Worm (Caenorhabditis elegans) whole organism, L2 larva: ENCODE data around the gene C29F4.3.
"Not testable (repeated sequence)": the region's sequence is repeated elsewhere in the genome, so short reads cannot be mapped to it uniquely, and the experiment has no call there.

Source experiments
- C34F6.9 ChIP-seq: fragments of 150-350 bp; optimal IDR thresholded peaks from 2 replicates; lab custom pipeline; 2014; ENCODE audit warnings: missing biosample characterization, missing genetic modification characterization
- F13H6.1 ChIP-seq: sonication (generic microtip); optimal IDR thresholded peaks from 2 replicates; lab custom pipeline; 2016; ENCODE audit warnings: missing genetic modification characterization, missing compliant biosample characterization
- ZK546.5 ChIP-seq: sonication (generic microtip); optimal IDR thresholded peaks from 2 replicates; lab custom pipeline; 2017; ENCODE audit warnings: missing biosample characterization, missing genetic modification characterization
- alr-1 ChIP-seq: fragments of 150-350 bp; optimal IDR thresholded peaks from 2 replicates; lab custom pipeline; 2014; ENCODE audit warnings: missing biosample characterization, missing genetic modification characterization
- aly-2 ChIP-seq: fragments of 150-350 bp; optimal IDR thresholded peaks from 2 replicates; lab custom pipeline; 2014; ENCODE audit warnings: missing biosample characterization, missing genetic modification characterization
- ama-1 ChIP-seq: fragments of 150-350 bp; optimal IDR thresholded peaks from 2 replicates; lab custom pipeline; 2018; ENCODE audit warnings: inconsistent platforms
- ceh-82 ChIP-seq: fragments of 150-350 bp; optimal IDR thresholded peaks from 2 replicates; lab custom pipeline; 2014; ENCODE audit warnings: missing biosample characterization, missing genetic modification characterization
- crh-2 ChIP-seq: sonication (generic microtip); optimal IDR thresholded peaks from 2 replicates; lab custom pipeline; 2017; ENCODE audit warnings: missing biosample characterization, missing genetic modification characterization
- dmd-4 ChIP-seq: sonication (generic microtip); optimal IDR thresholded peaks from 2 replicates; lab custom pipeline; 2017; ENCODE audit warnings: missing biosample characterization, missing genetic modification characterization
- elt-1 ChIP-seq: fragments of 150-350 bp; optimal IDR thresholded peaks from 2 replicates; lab custom pipeline; 2014; ENCODE audit warnings: missing biosample characterization, missing genetic modification characterization
- elt-3 ChIP-seq: sonication (generic microtip); optimal IDR thresholded peaks from 2 replicates; lab custom pipeline; 2017; ENCODE audit warnings: missing biosample characterization, missing genetic modification characterization
- fos-1 ChIP-seq: fragments of 150-350 bp; optimal IDR thresholded peaks from 2 replicates; lab custom pipeline; 2014; ENCODE audit warnings: missing biosample characterization, missing genetic modification characterization
- lin-11 ChIP-seq: fragments of 150-350 bp; sonication (generic microtip); optimal IDR thresholded peaks from 2 replicates; lab custom pipeline; 2014; ENCODE audit warnings: missing biosample characterization, missing genetic modification characterization, inconsistent platforms, mixed read lengths
- lin-39 ChIP-seq: fragments of 150-350 bp; optimal IDR thresholded peaks from 2 replicates; lab custom pipeline; 2014; ENCODE audit warnings: missing biosample characterization, missing genetic modification reagents, missing genetic modification characterization
- lsy-2 ChIP-seq, 2 experiments: fragments of 150-350 bp in 1 of 2; sonication (generic microtip) in 1 of 2; optimal IDR thresholded peaks; 2 replicates each; lab custom pipeline; 2014 to 2017; ENCODE audit warnings: missing biosample characterization in 2 of 2, missing genetic modification characterization in 2 of 2
- mab-5 ChIP-seq: fragments of 150-350 bp; optimal IDR thresholded peaks from 2 replicates; lab custom pipeline; 2014; ENCODE audit warnings: missing biosample characterization, missing genetic modification characterization
- mbf-1 ChIP-seq: sonication (generic microtip); optimal IDR thresholded peaks from 2 replicates; lab custom pipeline; 2017; ENCODE audit warnings: missing biosample characterization, missing genetic modification characterization
- mdl-1 ChIP-seq, 2 experiments: fragments of 150-350 bp in 1 of 2; sonication (generic microtip) in 1 of 2; optimal IDR thresholded peaks; 2 replicates each; lab custom pipeline; 2017; ENCODE audit warnings: missing biosample characterization in 2 of 2, missing genetic modification characterization in 2 of 2
- nhr-11 ChIP-seq: fragments of 150-350 bp; optimal IDR thresholded peaks from 2 replicates; lab custom pipeline; 2014; ENCODE audit warnings: missing biosample characterization, missing genetic modification characterization
- nhr-129 ChIP-seq: fragments of 150-350 bp; optimal IDR thresholded peaks from 2 replicates; lab custom pipeline; 2014; ENCODE audit warnings: missing biosample characterization, missing genetic modification characterization
- nhr-21 ChIP-seq: fragments of 150-350 bp; optimal IDR thresholded peaks from 2 replicates; lab custom pipeline; 2014; ENCODE audit warnings: missing biosample characterization, missing genetic modification characterization
- nhr-23 ChIP-seq: fragments of 150-350 bp; optimal IDR thresholded peaks from 2 replicates; lab custom pipeline; 2014; ENCODE audit warnings: missing biosample characterization, missing genetic modification reagents, missing genetic modification characterization
- nhr-237 ChIP-seq: fragments of 150-350 bp; optimal IDR thresholded peaks from 2 replicates; lab custom pipeline; 2014; ENCODE audit warnings: missing biosample characterization, missing genetic modification characterization
- nhr-25 ChIP-seq: fragments of 150-350 bp; sonication (generic microtip); optimal IDR thresholded peaks from 3 replicates; lab custom pipeline; 2014; ENCODE audit warnings: missing biosample characterization, missing genetic modification characterization
- nhr-77 ChIP-seq: fragments of 150-350 bp; optimal IDR thresholded peaks from 2 replicates; lab custom pipeline; 2014; ENCODE audit warnings: missing biosample characterization, missing genetic modification characterization
- sem-4 ChIP-seq: fragments of 150-350 bp; optimal IDR thresholded peaks from 2 replicates; lab custom pipeline; 2014; ENCODE audit warnings: missing biosample characterization, missing genetic modification reagents, missing genetic modification characterization
- skn-1 ChIP-seq: sonication (generic microtip); optimal IDR thresholded peaks from 2 replicates; lab custom pipeline; 2017; ENCODE audit warnings: missing biosample characterization, missing genetic modification characterization
- sma-9 ChIP-seq, 2 experiments: fragments of 150-350 bp in 1 of 2; sonication (generic microtip) in 1 of 2; optimal IDR thresholded peaks; 2 replicates each; lab custom pipeline; 2014 to 2016; ENCODE audit warnings: missing genetic modification characterization in 2 of 2, mild to moderate bottlenecking in 1 of 2, missing biosample characterization in 1 of 2, missing compliant biosample characterization in 1 of 2, missing genetic modification reagents in 1 of 2, moderate library complexity in 1 of 2
- unc-55 ChIP-seq: fragments of 150-350 bp; sonication (generic microtip); optimal IDR thresholded peaks from 3 replicates; lab custom pipeline; 2014; ENCODE audit warnings: missing biosample characterization, missing genetic modification reagents, missing genetic modification characterization
- unc-62 ChIP-seq: fragments of 150-350 bp; optimal IDR thresholded peaks from 2 replicates; lab custom pipeline; 2014; ENCODE audit warnings: missing biosample characterization, missing genetic modification reagents, missing genetic modification characterization
- zag-1 ChIP-seq: fragments of 150-350 bp; optimal IDR thresholded peaks from 2 replicates; lab custom pipeline; 2014; ENCODE audit warnings: missing biosample characterization, missing genetic modification characterization
- ztf-1 ChIP-seq: fragments of 200-800 bp; sonication (Bioruptor generic); conservative IDR thresholded peaks from 2 replicates; pipeline ENCODE4 v1.3.6; 2022; ENCODE audit warnings: missing genetic modification characterization, missing compliant biosample characterization
- ztf-11 ChIP-seq: sonication (generic microtip); optimal IDR thresholded peaks from 2 replicates; lab custom pipeline; 2017; ENCODE audit warnings: missing biosample characterization, missing genetic modification characterization

Gene C29F4.3

ce11 chrIV:11202389-11202788, 21.4 kb downstream of the C29F4.3 start, which contains the start of gene R07H5.11:
R07H5.11 (plus strand) TSS chrIV:11202768.
- not testable (repeated sequence) for TF ChIP-seq lin-11, mab-5, nhr-23 (tag; lab: Kevin White, UChicago)

DNA sequence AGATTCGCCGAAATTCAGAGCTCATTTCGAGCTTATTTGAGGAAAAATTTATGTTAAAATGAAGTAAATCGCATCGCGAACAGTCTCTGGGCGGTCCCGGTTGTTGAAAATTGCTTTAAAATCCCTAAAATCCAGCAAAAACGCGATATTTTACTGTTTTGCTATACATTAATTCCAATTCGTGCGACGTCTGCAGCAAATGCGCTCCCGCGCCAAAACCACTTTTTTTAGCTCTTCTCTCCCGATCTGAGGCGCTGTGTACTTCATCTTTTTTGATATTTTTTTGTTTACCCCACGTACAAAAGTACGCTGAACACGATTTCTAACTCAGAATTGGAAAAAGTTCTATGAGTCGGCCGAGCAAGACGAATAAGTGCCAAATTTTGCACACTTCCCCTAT, 24.8 kb downstream of the C29F4.3 start, which contains the start of gene R07H5.16:
TSS of gene R07H5.16 (plus strand) at position 348 of the 400 bp plus-strand sequence.
- not testable (repeated sequence) for TF ChIP-seq alr-1 (tag; lab: Kevin White, UChicago); lin-39; nhr-129 (tag; lab: Kevin White, UChicago)

- TF ChIP-seq nhr-129 (tag; lab: Kevin White, UChicago) (no peak), lin-11 (tag; lab: Kevin White, UChicago) (no peak), ztf-11 (no peak), sma-9 (GFP tag; optimal IDR thresholded peaks at IDR 0.05; lab: Kevin White, UChicago) (no peak), sma-9 (tag; optimal IDR thresholded peaks at IDR 0.05; lab: Kevin White, UChicago) (no peak), nhr-237 (no peak), unc-55 (GFP tag; lab: Kevin White, UChicago) (no peak), elt-1 (tag; lab: Kevin White, UChicago) (no peak), ama-1 (lab: Kevin White, UChicago) (no peak), nhr-11 (tag; lab: Kevin White, UChicago) (no peak), ceh-82 (tag; lab: Kevin White, UChicago) (no peak), elt-3 (tag; lab: Kevin White, UChicago) (no peak)
Measured at ce11 chrIV:11189411-11189810, 34.4 kb downstream of the C29F4.3 start, which contains the start of gene fbxb-79. fbxb-79 (minus strand) TSS chrIV:11189511.

DNA sequence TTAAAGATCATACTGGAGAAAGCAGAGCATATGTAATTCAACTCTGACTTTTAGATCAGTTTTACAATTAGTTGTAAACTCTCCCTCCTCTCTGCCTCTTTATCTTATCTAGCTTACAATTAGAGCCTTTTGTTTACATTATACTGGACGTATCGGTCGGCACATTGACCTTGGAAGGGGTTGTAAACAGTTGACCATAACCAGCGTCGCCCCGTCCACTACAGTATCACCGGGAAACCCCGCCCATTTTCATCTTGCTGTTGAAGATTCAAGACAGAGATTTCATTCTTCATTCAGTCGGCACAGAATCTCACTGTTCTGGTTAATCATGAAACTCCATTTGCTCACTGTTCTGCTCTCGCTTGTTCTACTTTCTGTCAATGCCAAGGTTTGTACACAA, 37.0 kb downstream of the C29F4.3 start, which contains the start of gene sdz-27:
TSS of gene sdz-27 (plus strand) at position 301 of the 400 bp plus-strand sequence.
- TF ChIP-seq nhr-25 (tag; lab: Kevin White, UChicago) (no peak), lin-11 (tag; lab: Kevin White, UChicago) (no peak), fos-1 (no peak), nhr-77 (tag; lab: Kevin White, UChicago) (no peak), ztf-11 (no peak), nhr-237 (no peak), zag-1 (tag; lab: Kevin White, UChicago) (no peak), sma-9 (GFP tag; optimal IDR thresholded peaks at IDR 0.05; lab: Kevin White, UChicago) (no peak), sma-9 (tag; optimal IDR thresholded peaks at IDR 0.05; lab: Kevin White, UChicago) (no peak), F13H6.1 (tag; lab: Kevin White, UChicago) (no peak), unc-62 (GFP tag; lab: Kevin White, UChicago) (no peak), ztf-1 (GFP tag; lab: Robert Waterston, UW) (no peak)

ce11 chrIV:11183991-11184390, 39.8 kb downstream of the C29F4.3 start, which contains the start of gene nuaf-3:
nuaf-3 (plus strand) TSS chrIV:11184291.
- TF ChIP-seq unc-55 (GFP tag; lab: Kevin White, UChicago) (no peak), mdl-1 (tag; optimal IDR thresholded peaks at IDR 0.05; lab: Kevin White, UChicago) (no peak), sma-9 (GFP tag; optimal IDR thresholded peaks at IDR 0.05; lab: Kevin White, UChicago) (no peak), sma-9 (tag; optimal IDR thresholded peaks at IDR 0.05; lab: Kevin White, UChicago) (no peak), lsy-2 (tag; optimal IDR thresholded peaks at IDR 0.05; lab: Kevin White, UChicago) (no peak), C34F6.9 (tag; lab: Kevin White, UChicago) (no peak), dmd-4 (no peak), aly-2 (no peak), sem-4 (tag; lab: Kevin White, UChicago) (no peak)

DNA sequence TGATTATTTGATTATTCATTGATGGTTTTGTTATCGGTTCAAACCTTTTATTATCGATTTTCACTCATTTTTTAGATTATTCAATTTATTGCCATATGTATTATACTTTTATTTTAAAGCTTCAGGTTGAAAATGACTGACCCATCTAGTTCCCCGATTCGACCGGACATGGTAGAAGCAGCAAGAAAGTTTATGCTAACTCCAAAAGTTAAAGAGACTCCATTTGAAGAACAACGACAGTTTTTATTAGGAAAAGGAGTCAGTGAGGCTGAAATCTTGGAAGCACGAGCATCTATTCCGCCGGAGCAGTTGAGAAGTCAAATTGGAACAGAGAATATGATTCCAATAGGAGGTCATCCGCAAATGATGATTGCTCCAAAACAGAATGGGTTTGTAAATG, 40.8 kb downstream of the C29F4.3 start, which contains the start of gene prx-14:
TSS of gene prx-14 (plus strand) at position 120 of the 400 bp plus-strand sequence.
- TF ChIP-seq nhr-21, result no peak
- TF ChIP-seq fos-1, result peak; percentile 30
- TF ChIP-seq, all 48 proteins: peak for 1

ce11 chrIV:11180077-11180476, 43.7 kb downstream of the C29F4.3 start:
- TF ChIP-seq fos-1 (peak; percentile 0), crh-2 (peak; percentile 6), mbf-1 (tag; lab: Kevin White, UChicago) (no peak), skn-1 (no peak), ZK546.5 (tag; lab: Kevin White, UChicago) (no peak)
